Fruit fly (Drosophila melanogaster) whole organism, embryonic: ENCODE data around the gene Iris.

Experiments
- BEAF-32 ChIP-seq: fragments of 200-800 bp; sonication (Bioruptor generic); optimal IDR thresholded peaks from 3 replicates; lab custom pipeline; 2017; ENCODE audit warnings: missing biosample characterization, missing genetic modification characterization, mild to moderate bottlenecking, moderate library complexity, missing genetic modification reagents
- Bdp1 ChIP-seq: fragments of 200-800 bp; sonication (Bioruptor generic); optimal IDR thresholded peaks from 3 replicates; lab custom pipeline; 2016; ENCODE audit warnings: missing biosample characterization, missing genetic modification characterization
- Bteb2 ChIP-seq: fragments of 200-800 bp; sonication (Bioruptor generic); optimal IDR thresholded peaks from 2 replicates; lab custom pipeline; 2016; ENCODE audit warnings: missing biosample characterization, missing genetic modification characterization
- CG1024 ChIP-seq: fragments of 200-800 bp; sonication (Bioruptor generic); IDR thresholded peaks from 2 replicates; pipeline ENCODE4 v1.3.6; 2022; ENCODE audit warnings: missing biosample characterization, missing genetic modification characterization
- CG10321 ChIP-seq: fragments of 200-800 bp; sonication (Bioruptor generic); IDR thresholded peaks from 2 replicates; pipeline ENCODE4 v1.3.6; 2022; ENCODE audit warnings: missing biosample characterization, missing genetic modification characterization
- CG11093 ChIP-seq: fragments of 200-800 bp; sonication (Bioruptor generic); IDR thresholded peaks from 3 replicates; pipeline ENCODE4 v1.3.6; 2022; ENCODE audit warnings: missing biosample characterization, missing genetic modification characterization
- CG12236 ChIP-seq: fragments of 200-800 bp; sonication (Bioruptor generic); optimal IDR thresholded peaks from 2 replicates; lab custom pipeline; 2016; ENCODE audit warnings: missing biosample characterization, missing genetic modification characterization
- CG12659 ChIP-seq: fragments of 200-800 bp; sonication (Bioruptor generic); optimal IDR thresholded peaks from 3 replicates; lab custom pipeline; 2017; ENCODE audit warnings: mild to moderate bottlenecking, missing biosample characterization, missing genetic modification reagents, missing genetic modification characterization
- CG14050 ChIP-seq: fragments of 200-800 bp; sonication (Bioruptor generic); IDR thresholded peaks from 3 replicates; pipeline ENCODE4 v1.3.6; 2022; ENCODE audit warnings: missing biosample characterization, missing genetic modification characterization
- CG14441 ChIP-seq: fragments of 200-800 bp; sonication (Bioruptor generic); IDR thresholded peaks from 2 replicates; pipeline ENCODE4 v1.3.6; 2022; ENCODE audit warnings: missing biosample characterization, missing genetic modification characterization
- CG14710 ChIP-seq: fragments of 200-800 bp; sonication (Bioruptor generic); optimal IDR thresholded peaks from 3 replicates; lab custom pipeline; 2019; ENCODE audit warnings: missing biosample characterization, mild to moderate bottlenecking, missing genetic modification characterization, moderate library complexity
- CG15479 ChIP-seq: fragments of 200-800 bp; sonication (Bioruptor generic); optimal IDR thresholded peaks from 3 replicates; lab custom pipeline; 2019; ENCODE audit warnings: missing biosample characterization, mild to moderate bottlenecking, missing genetic modification characterization, moderate library complexity
- CG18599 ChIP-seq: fragments of 200-800 bp; sonication (Bioruptor generic); optimal IDR thresholded peaks from 3 replicates; lab custom pipeline; 2017; ENCODE audit warnings: missing biosample characterization, missing genetic modification characterization, mild to moderate bottlenecking, moderate library complexity, missing genetic modification reagents
- CG2678 ChIP-seq: fragments of 200-800 bp; sonication (Bioruptor generic); optimal IDR thresholded peaks from 3 replicates; lab custom pipeline; 2019; ENCODE audit warnings: missing biosample characterization, mild to moderate bottlenecking, missing genetic modification characterization, moderate library complexity
- CG2889 ChIP-seq: fragments of 200-800 bp; sonication (Bioruptor generic); IDR thresholded peaks from 3 replicates; pipeline ENCODE4 v1.3.6; 2022; ENCODE audit warnings: missing biosample characterization, missing genetic modification characterization
- CG30020 ChIP-seq: fragments of 200-800 bp; optimal IDR thresholded peaks from 2 replicates; lab custom pipeline; 2019; ENCODE audit warnings: missing biosample characterization, mild to moderate bottlenecking, missing genetic modification characterization, moderate library complexity
- CG34224 ChIP-seq: fragments of 200-800 bp; sonication (Bioruptor generic); IDR thresholded peaks from 3 replicates; pipeline ENCODE4 v1.3.6; 2022; ENCODE audit warnings: missing biosample characterization, missing genetic modification characterization; ENCODE audit not compliant: partially characterized antibody
- CG4328 ChIP-seq: fragments of 200-800 bp; sonication (Bioruptor generic); optimal IDR thresholded peaks from 3 replicates; lab custom pipeline; 2017; ENCODE audit warnings: missing biosample characterization, missing genetic modification reagents, missing genetic modification characterization
- CG6854 ChIP-seq: fragments of 200-800 bp; sonication (Bioruptor generic); optimal IDR thresholded peaks from 3 replicates; lab custom pipeline; 2017; ENCODE audit warnings: missing biosample characterization, mild to moderate bottlenecking, missing genetic modification characterization
- CG7556 ChIP-seq: fragments of 200-800 bp; sonication (Bioruptor generic); optimal IDR thresholded peaks from 2 replicates; lab custom pipeline; 2017; ENCODE audit warnings: missing biosample characterization, mild to moderate bottlenecking, missing genetic modification characterization
- CG8089 ChIP-seq: fragments of 200-800 bp; sonication (Bioruptor generic); optimal IDR thresholded peaks from 3 replicates; lab custom pipeline; 2016; ENCODE audit warnings: missing biosample characterization, missing genetic modification characterization
- CG8281 ChIP-seq: fragments of 200-800 bp; sonication (Bioruptor generic); optimal IDR thresholded peaks from 2 replicates; lab custom pipeline; 2018; ENCODE audit warnings: missing biosample characterization, mild to moderate bottlenecking, missing genetic modification characterization, moderate library complexity
- Ets65A ChIP-seq: fragments of 200-800 bp; sonication (Bioruptor generic); peaks from one replicate; lab custom pipeline; 2016; ENCODE audit warnings: missing biosample characterization, missing genetic modification characterization
- Fer3 ChIP-seq: fragments of 200-800 bp; sonication (Bioruptor generic); optimal IDR thresholded peaks from 2 replicates; lab custom pipeline; 2018; ENCODE audit warnings: missing biosample characterization, mild to moderate bottlenecking, missing genetic modification characterization, moderate library complexity
- MESR4 ChIP-seq: fragments of 200-800 bp; sonication (Bioruptor generic); optimal IDR thresholded peaks from 2 replicates; lab custom pipeline; 2018; ENCODE audit warnings: missing biosample characterization, mild to moderate bottlenecking, missing genetic modification characterization, moderate library complexity
- Pdp1 ChIP-seq, 2 experiments: fragments of 200-800 bp; sonication (Bioruptor generic); optimal IDR thresholded peaks; 3 replicates each; lab custom pipeline; 2016; ENCODE audit warnings: missing biosample characterization in 2 of 2, missing genetic modification characterization in 2 of 2, mild to moderate bottlenecking in 1 of 2, moderate library complexity in 1 of 2
- aop ChIP-seq: fragments of 200-800 bp; sonication (Bioruptor generic); IDR thresholded peaks from 2 replicates; pipeline ENCODE4 v1.3.6; 2022; ENCODE audit warnings: missing biosample characterization, missing genetic modification characterization
- ato ChIP-seq: fragments of 200-800 bp; sonication (Bioruptor generic); IDR thresholded peaks from 2 replicates; pipeline ENCODE4 v1.3.6; 2022; ENCODE audit warnings: missing biosample characterization, missing genetic modification characterization; ENCODE audit not compliant: partially characterized antibody
- eve ChIP-seq, 2 experiments: fragments of >200 bp; optimal IDR thresholded peaks; 2 replicates each; lab custom pipeline; 2017; ENCODE audit warnings: missing biosample characterization in 2 of 2, missing genetic modification characterization in 2 of 2
- exex ChIP-seq: fragments of 200-800 bp; sonication (Bioruptor generic); optimal IDR thresholded peaks from 4 replicates; lab custom pipeline; 2018; ENCODE audit warnings: missing biosample characterization, mild to moderate bottlenecking, missing genetic modification characterization, moderate library complexity
- fd96Cb ChIP-seq: fragments of 200-800 bp; sonication (Bioruptor generic); optimal IDR thresholded peaks from 2 replicates; lab custom pipeline; 2018; ENCODE audit warnings: missing biosample characterization, mild to moderate bottlenecking, missing genetic modification characterization, moderate library complexity
- ftz-f1 ChIP-seq: fragments of 200-800 bp; sonication (Bioruptor generic); optimal IDR thresholded peaks from 2 replicates; lab custom pipeline; 2016; ENCODE audit warnings: missing biosample characterization, missing genetic modification characterization
- gt ChIP-seq: fragments of 200-800 bp; sonication (Bioruptor generic); IDR thresholded peaks from 2 replicates; pipeline ENCODE4 v1.3.6; 2022; ENCODE audit warnings: missing biosample characterization, missing genetic modification characterization
- insv ChIP-seq, 2 experiments: fragments of 200-800 bp; sonication (Bioruptor generic); optimal IDR thresholded peaks; 3 replicates each; lab custom pipeline; 2016 to 2018; ENCODE audit warnings: missing biosample characterization in 2 of 2, missing genetic modification characterization in 2 of 2
- kay ChIP-seq: fragments of 200-800 bp; sonication (Bioruptor generic); optimal IDR thresholded peaks from 2 replicates; lab custom pipeline; 2016; ENCODE audit warnings: missing biosample characterization, missing genetic modification characterization
- knrl ChIP-seq: fragments of 200-800 bp; sonication (Bioruptor generic); IDR thresholded peaks from 3 replicates; pipeline ENCODE4 v1.3.6; 2022; ENCODE audit warnings: missing biosample characterization, missing genetic modification characterization; ENCODE audit not compliant: partially characterized antibody
- lbe ChIP-seq: fragments of 200-800 bp; sonication (Bioruptor generic); optimal IDR thresholded peaks from 2 replicates; lab custom pipeline; 2016; ENCODE audit warnings: missing biosample characterization, mild to moderate bottlenecking, missing genetic modification characterization
- pb ChIP-seq: fragments of 200-800 bp; sonication (Bioruptor generic); optimal IDR thresholded peaks from 3 replicates; lab custom pipeline; 2016; ENCODE audit warnings: missing biosample characterization, missing genetic modification characterization
- pho ChIP-seq: fragments of 200-800 bp; sonication (Bioruptor generic); optimal IDR thresholded peaks from 2 replicates; lab custom pipeline; 2016; ENCODE audit warnings: missing biosample characterization, missing genetic modification characterization
- pzg ChIP-seq: fragments of 200-800 bp; sonication (Bioruptor generic); optimal IDR thresholded peaks from 3 replicates; lab custom pipeline; 2018; ENCODE audit warnings: missing biosample characterization, mild to moderate bottlenecking, missing genetic modification characterization, moderate library complexity
- repo ChIP-seq: fragments of 200-800 bp; sonication (Bioruptor generic); optimal IDR thresholded peaks from 2 replicates; lab custom pipeline; 2016; ENCODE audit warnings: missing biosample characterization, missing genetic modification characterization
- shn ChIP-seq: fragments of 200-800 bp; sonication (Bioruptor generic); optimal IDR thresholded peaks from 3 replicates; lab custom pipeline; 2016; ENCODE audit warnings: missing biosample characterization, missing genetic modification characterization
- so ChIP-seq: fragments of 200-800 bp; sonication (Bioruptor generic); IDR thresholded peaks from 3 replicates; pipeline ENCODE4 v1.3.6; 2022; ENCODE audit warnings: missing biosample characterization, missing genetic modification characterization
- sqz ChIP-seq: fragments of 200-800 bp; sonication (Bioruptor generic); optimal IDR thresholded peaks from 3 replicates; lab custom pipeline; 2018; ENCODE audit warnings: missing biosample characterization, mild to moderate bottlenecking, missing genetic modification characterization
- sr ChIP-seq: fragments of 200-800 bp; sonication (Bioruptor generic); IDR thresholded peaks from 3 replicates; pipeline ENCODE4 v1.3.6; 2022; ENCODE audit warnings: missing biosample characterization, missing genetic modification characterization
- stc ChIP-seq: fragments of 200-800 bp; sonication (Bioruptor generic); IDR thresholded peaks from 2 replicates; pipeline ENCODE4 v1.3.6; 2022; ENCODE audit warnings: missing biosample characterization, missing genetic modification characterization
- trh ChIP-seq: fragments of 200-800 bp; sonication (Bioruptor generic); optimal IDR thresholded peaks from 2 replicates; lab custom pipeline; 2016; ENCODE audit warnings: missing biosample characterization, missing genetic modification characterization
- vnd ChIP-seq: fragments of 200-800 bp; sonication (Bioruptor generic); IDR thresholded peaks from 3 replicates; pipeline ENCODE4 v1.3.6; 2022; ENCODE audit warnings: missing biosample characterization, missing genetic modification characterization; ENCODE audit not compliant: partially characterized antibody
- yki ChIP-seq: fragments of >200 bp; optimal IDR thresholded peaks from 3 replicates; lab custom pipeline; 2018

Iris gene

dm6 chr2L:1157679-1158518, 24.0 kb upstream of the Iris start, which contains the start of gene capt (continued):
- TF ChIP-seq CG4328 (GFP tag; lab: Kevin White, UChicago): no peak
- TF ChIP-seq ato: no peak
- no peak for TF ChIP-seq repo
- no peak for TF ChIP-seq vnd
- no peak for TF ChIP-seq stc (GFP tag; lab: Robert Waterston, UW)
- TF ChIP-seq aop (GFP tag; lab: Robert Waterston, UW): 0 out of 2 replicates have a peak, but pooled peaks have one; percentile 8
- TF ChIP-seq CG1024 (GFP tag; lab: Robert Waterston, UW): no peak
- TF ChIP-seq CG2678 (tag; lab: Kevin White, UChicago): no peak
- no peak for TF ChIP-seq CG7556 (GFP tag; lab: Kevin White, UChicago)
- no peak for TF ChIP-seq exex (tag; lab: Kevin White, UChicago)
- TF ChIP-seq CG8281: no peak
- TF ChIP-seq pb (GFP tag; lab: Kevin White, UChicago): no peak
- TF ChIP-seq CG10321: 0 out of 2 replicates have a peak, but pooled peaks have one; percentile 9
- peak; percentile 51 to 85 for TF ChIP-seq insv (GFP tag; optimal IDR thresholded peaks at IDR 0.05; lab: Kevin White, UChicago)
- peak; percentile 54 for TF ChIP-seq CG18599 (GFP tag; lab: Kevin White, UChicago)
- TF ChIP-seq Bteb2 (GFP tag; lab: Kevin White, UChicago): no peak
- peak; percentile 54 for TF ChIP-seq CG14441 (GFP tag; lab: Robert Waterston, UW)
- TF ChIP-seq Fer3 (tag; lab: Kevin White, UChicago): peak; percentile 22
- TF ChIP-seq yki (lab: Kevin White, UChicago): no peak
- TF ChIP-seq CG2889 (GFP tag; lab: Robert Waterston, UW): no peak
- no peak for TF ChIP-seq eve (GFP tag; optimal IDR thresholded peaks at IDR 0.05; lab: Kevin White, UChicago)
- TF ChIP-seq kay: peak; percentile 69
- TF ChIP-seq lbe (GFP tag; lab: Kevin White, UChicago): no peak
- TF ChIP-seq shn (GFP tag; lab: Kevin White, UChicago): no peak
- TF ChIP-seq pho (GFP tag; lab: Kevin White, UChicago): peak; percentile 49
- TF ChIP-seq Pdp1 (GFP tag; optimal IDR thresholded peaks at IDR 0.05; lab: Kevin White, UChicago): peak; percentile 18 to 31
- TF ChIP-seq CG34224 (GFP tag; lab: Robert Waterston, UW): no peak
- no peak for TF ChIP-seq gt (GFP tag; lab: Robert Waterston, UW)
- peak; percentile 86 for TF ChIP-seq sr (GFP tag; lab: Robert Waterston, UW)
- TF ChIP-seq Ets65A (GFP tag; lab: Kevin White, UChicago): no peak
- TF ChIP-seq BEAF-32 (GFP tag; lab: Kevin White, UChicago): peak; percentile 24
- no peak for TF ChIP-seq sqz (GFP tag; lab: Kevin White, UChicago)
- TF ChIP-seq knrl (GFP tag; lab: Robert Waterston, UW): no peak
- peak; percentile 38 for TF ChIP-seq CG15479
- peak; percentile 38 for TF ChIP-seq CG14710 (tag; lab: Kevin White, UChicago)
- peak; percentile 11 for TF ChIP-seq fd96Cb (tag; lab: Kevin White, UChicago)
- TF ChIP-seq CG30020 (tag; lab: Kevin White, UChicago): no peak
- TF ChIP-seq MESR4: peak; percentile 51
- no peak for TF ChIP-seq ftz-f1 (GFP tag; lab: Kevin White, UChicago)
- TF ChIP-seq CG6854 (GFP tag; lab: Kevin White, UChicago): no peak
- no peak for TF ChIP-seq so (GFP tag; lab: Robert Waterston, UW)
- peak; percentile 28 for TF ChIP-seq CG12659 (GFP tag; lab: Kevin White, UChicago)
- no peak for TF ChIP-seq trh
- no peak for TF ChIP-seq CG12236 (GFP tag; lab: Kevin White, UChicago)
- TF ChIP-seq pzg (GFP tag; lab: Kevin White, UChicago): peak; percentile 39
- 0 out of 3 replicates have a peak, but pooled peaks have one; percentile 27 for TF ChIP-seq CG11093 (GFP tag; lab: Robert Waterston, UW)
- TF ChIP-seq CG8089 (GFP tag; lab: Kevin White, UChicago): no peak
- no peak for TF ChIP-seq CG14050 (GFP tag; lab: Robert Waterston, UW)
- no peak for TF ChIP-seq Bdp1 (GFP tag; lab: Kevin White, UChicago)
